Worm (Caenorhabditis elegans) whole organism, L1 larva: Measurements from ENCODE around the gene F10C2.7.

ENCODE experiments used
- C16A3.4 ChIP-seq: fragments of 150-350 bp; optimal IDR thresholded peaks from 2 replicates; lab custom pipeline; 2014; ENCODE audit warnings: missing biosample characterization, missing genetic modification characterization
- C34B4.2 ChIP-seq: sonication (generic microtip); optimal IDR thresholded peaks from 2 replicates; lab custom pipeline; 2017; ENCODE audit warnings: mild to moderate bottlenecking, missing genetic modification characterization, missing compliant biosample characterization
- Y116A8C.19 ChIP-seq: sonication (generic microtip); optimal IDR thresholded peaks from 2 replicates; lab custom pipeline; 2016; ENCODE audit warnings: missing compliant biosample characterization, missing genetic modification characterization, borderline replicate concordance
- alr-1 ChIP-seq: fragments of 200-800 bp; sonication (Bioruptor generic); optimal IDR thresholded peaks from 2 replicates; lab custom pipeline; 2018; ENCODE audit warnings: borderline replicate concordance, mild to moderate bottlenecking, missing genetic modification characterization, missing compliant biosample characterization
- blmp-1 ChIP-seq: fragments of 150-350 bp; optimal IDR thresholded peaks from 2 replicates; lab custom pipeline; 2014; ENCODE audit warnings: missing biosample characterization, missing genetic modification characterization
- dpl-1 ChIP-seq, 3 experiments: fragments of 150-350 bp in 2 of 3; sonication (generic microtip) in 1 of 3; optimal IDR thresholded peaks; 2 replicates each; lab custom pipeline; 2014 to 2017; ENCODE audit warnings: missing biosample characterization in 3 of 3, missing genetic modification characterization in 3 of 3, missing genetic modification reagents in 3 of 3
- dsc-1 ChIP-seq: sonication (generic microtip); optimal IDR thresholded peaks from 2 replicates; lab custom pipeline; 2016; ENCODE audit warnings: mild to moderate bottlenecking, missing genetic modification characterization, missing compliant biosample characterization
- efl-1 ChIP-seq, 4 experiments: fragments of 150-350 bp; optimal IDR thresholded peaks in 3 of 4; peaks in 1 of 4; 1 replicate in 1 of 4; 2 replicates in 3 of 4; lab custom pipeline; 2014; ENCODE audit warnings: missing biosample characterization in 2 of 4, missing genetic modification characterization in 2 of 4, missing genetic modification reagents in 2 of 4
- egl-13 ChIP-seq: sonication (generic microtip); optimal IDR thresholded peaks from 2 replicates; lab custom pipeline; 2016; ENCODE audit warnings: missing genotype, missing genetic modification reagents, missing genetic modification characterization, missing compliant biosample characterization
- egl-27 ChIP-seq, 2 experiments: fragments of 150-350 bp in 1 of 2; sonication (generic microtip); optimal IDR thresholded peaks; 3 replicates each; lab custom pipeline; 2017 to 2018; ENCODE audit warnings: missing biosample characterization in 2 of 2, missing genetic modification characterization in 2 of 2, missing genetic modification reagents in 2 of 2
- elt-2 ChIP-seq: sonication (generic microtip); optimal IDR thresholded peaks from 2 replicates; lab custom pipeline; 2016; ENCODE audit warnings: missing genetic modification characterization, mild to moderate bottlenecking, inconsistent platforms, missing compliant biosample characterization, missing genetic modification reagents
- fkh-8 ChIP-seq: sonication (generic microtip); optimal IDR thresholded peaks from 2 replicates; lab custom pipeline; 2016; ENCODE audit warnings: mild to moderate bottlenecking, missing genetic modification characterization, missing compliant biosample characterization
- fos-1 ChIP-seq: fragments of 150-350 bp; optimal IDR thresholded peaks from 2 replicates; lab custom pipeline; 2014; ENCODE audit warnings: missing biosample characterization, missing genetic modification characterization
- grh-1 ChIP-seq: fragments of 200-800 bp; sonication (Bioruptor generic); IDR thresholded peaks from 2 replicates; pipeline ENCODE4 v1.3.6; 2022; ENCODE audit warnings: missing genetic modification reagents, missing genetic modification characterization, missing compliant biosample characterization
- hlh-17 ChIP-seq: fragments of 200-800 bp; sonication (Bioruptor generic); optimal IDR thresholded peaks from 2 replicates; lab custom pipeline; 2018; ENCODE audit warnings: missing genetic modification characterization, mild to moderate bottlenecking, missing compliant biosample characterization, moderate library complexity, borderline replicate concordance
- hpl-2 ChIP-seq: fragments of 150-350 bp; optimal IDR thresholded peaks from 2 replicates; lab custom pipeline; 2014; ENCODE audit warnings: missing biosample characterization, missing genetic modification reagents, missing genetic modification characterization
- irx-1 ChIP-seq: sonication (generic microtip); optimal IDR thresholded peaks from 2 replicates; lab custom pipeline; 2016; ENCODE audit warnings: missing genetic modification characterization, missing compliant biosample characterization
- jun-1 ChIP-seq: fragments of 150-350 bp; optimal IDR thresholded peaks from 2 replicates; lab custom pipeline; 2014; ENCODE audit warnings: missing biosample characterization, missing genetic modification reagents, missing genetic modification characterization
- lin-13 ChIP-seq: fragments of 150-350 bp; optimal IDR thresholded peaks from 2 replicates; lab custom pipeline; 2014; ENCODE audit warnings: missing biosample characterization, missing genetic modification reagents, missing genetic modification characterization
- lin-14 ChIP-seq: fragments of 200-800 bp; sonication (Bioruptor generic); optimal IDR thresholded peaks from 2 replicates; lab custom pipeline; 2018; ENCODE audit warnings: mild to moderate bottlenecking, missing genetic modification characterization, moderate library complexity, missing compliant biosample characterization
- lin-39 ChIP-seq: fragments of 150-350 bp; optimal IDR thresholded peaks from 2 replicates; lab custom pipeline; 2014; ENCODE audit warnings: missing biosample characterization, missing genetic modification reagents, missing genetic modification characterization
- lir-3 ChIP-seq: sonication (generic microtip); optimal IDR thresholded peaks from 2 replicates; lab custom pipeline; 2016; ENCODE audit warnings: mild to moderate bottlenecking, missing genetic modification characterization, moderate library complexity, missing compliant biosample characterization; ENCODE audit not compliant: poor library complexity
- lsy-2 ChIP-seq, 2 experiments: fragments of 150-350 bp; optimal IDR thresholded peaks; 2 replicates each; lab custom pipeline; 2014; ENCODE audit warnings: missing biosample characterization in 2 of 2, missing genetic modification characterization in 2 of 2
- mab-9 ChIP-seq: fragments of 200-800 bp; sonication (Bioruptor generic); IDR thresholded peaks from 2 replicates; pipeline ENCODE4 v1.3.6; 2022; ENCODE audit warnings: missing genetic modification reagents, missing genetic modification characterization, missing compliant biosample characterization
- mdl-1 ChIP-seq, 2 experiments: fragments of 150-350 bp; optimal IDR thresholded peaks; 2 replicates each; lab custom pipeline; 2014 to 2017; ENCODE audit warnings: missing biosample characterization in 2 of 2, missing genetic modification characterization in 2 of 2, inconsistent platforms in 1 of 2
- mep-1 ChIP-seq: fragments of 150-350 bp; optimal IDR thresholded peaks from 2 replicates; lab custom pipeline; 2014; ENCODE audit warnings: missing biosample characterization, missing genetic modification characterization
- nhr-11 ChIP-seq: fragments of 150-350 bp; optimal IDR thresholded peaks from 2 replicates; lab custom pipeline; 2014; ENCODE audit warnings: missing biosample characterization, missing genetic modification characterization
- nhr-12 ChIP-seq: sonication (generic microtip); optimal IDR thresholded peaks from 2 replicates; lab custom pipeline; 2017; ENCODE audit warnings: missing biosample characterization, missing genetic modification characterization
- nhr-20 ChIP-seq: sonication (generic microtip); optimal IDR thresholded peaks from 2 replicates; lab custom pipeline; 2016; ENCODE audit warnings: mild to moderate bottlenecking, missing genetic modification characterization, missing compliant biosample characterization
- nhr-28 ChIP-seq: fragments of 150-350 bp; optimal IDR thresholded peaks from 2 replicates; lab custom pipeline; 2014; ENCODE audit warnings: missing biosample characterization, missing genetic modification characterization
- nhr-47 ChIP-seq: sonication (generic microtip); optimal IDR thresholded peaks from 2 replicates; lab custom pipeline; 2016; ENCODE audit warnings: mild to moderate bottlenecking, missing genetic modification characterization, moderate library complexity, missing compliant biosample characterization
- nhr-71 ChIP-seq: sonication (generic microtip); optimal IDR thresholded peaks from 2 replicates; lab custom pipeline; 2016; ENCODE audit warnings: mild to moderate bottlenecking, missing genetic modification characterization, moderate library complexity, missing compliant biosample characterization
- nhr-76 ChIP-seq: sonication (generic microtip); optimal IDR thresholded peaks from 2 replicates; lab custom pipeline; 2017; ENCODE audit warnings: missing biosample characterization, missing genetic modification characterization
- nhr-90 ChIP-seq: sonication (generic microtip); optimal IDR thresholded peaks from 2 replicates; lab custom pipeline; 2016; ENCODE audit warnings: mild to moderate bottlenecking, missing genetic modification characterization, missing compliant biosample characterization; ENCODE audit not compliant: poor library complexity
- pqm-1 ChIP-seq: sonication (generic microtip); optimal IDR thresholded peaks from 3 replicates; lab custom pipeline; 2017; ENCODE audit warnings: missing biosample characterization, missing genetic modification characterization
- rnt-1 ChIP-seq: sonication (generic microtip); optimal IDR thresholded peaks from 2 replicates; lab custom pipeline; 2016; ENCODE audit warnings: mild to moderate bottlenecking, missing genetic modification characterization, moderate library complexity, missing compliant biosample characterization
- skn-1 ChIP-seq: fragments of 150-350 bp; optimal IDR thresholded peaks from 2 replicates; lab custom pipeline; 2014; ENCODE audit warnings: missing biosample characterization, missing genetic modification characterization
- snpc-4 ChIP-seq: fragments of 150-350 bp; optimal IDR thresholded peaks from 2 replicates; lab custom pipeline; 2014; ENCODE audit warnings: missing biosample characterization, missing genetic modification characterization
- snu-23 ChIP-seq: sonication (generic microtip); optimal IDR thresholded peaks from 2 replicates; lab custom pipeline; 2016; ENCODE audit warnings: missing genetic modification characterization, missing compliant biosample characterization
- sptf-1 ChIP-seq: fragments of 150-350 bp; optimal IDR thresholded peaks from 2 replicates; lab custom pipeline; 2014; ENCODE audit warnings: missing biosample characterization, missing genetic modification characterization
- sup-37 ChIP-seq: fragments of 200-800 bp; sonication (Bioruptor generic); optimal IDR thresholded peaks from 2 replicates; lab custom pipeline; 2018; ENCODE audit warnings: mild to moderate bottlenecking, missing genetic modification characterization, missing compliant biosample characterization
- unc-130 ChIP-seq: fragments of 150-350 bp; optimal IDR thresholded peaks from 2 replicates; lab custom pipeline; 2017; ENCODE audit warnings: missing biosample characterization, missing genetic modification characterization, inconsistent platforms
- unc-62 ChIP-seq: fragments of 150-350 bp; optimal IDR thresholded peaks from 2 replicates; lab custom pipeline; 2014; ENCODE audit warnings: missing biosample characterization, missing genetic modification reagents, missing genetic modification characterization
- unc-86 ChIP-seq: sonication (generic microtip); optimal IDR thresholded peaks from 2 replicates; lab custom pipeline; 2016; ENCODE audit warnings: missing genetic modification characterization, missing compliant biosample characterization
- vab-15 ChIP-seq: sonication (generic microtip); optimal IDR thresholded peaks from 2 replicates; lab custom pipeline; 2017; ENCODE audit warnings: missing genotype, mild to moderate bottlenecking, missing genetic modification characterization, missing compliant biosample characterization
- xbp-1 ChIP-seq: sonication (generic microtip); optimal IDR thresholded peaks from 2 replicates; lab custom pipeline; 2016; ENCODE audit warnings: missing genetic modification characterization, missing compliant biosample characterization
- zag-1 ChIP-seq: fragments of 150-350 bp; optimal IDR thresholded peaks from 2 replicates; lab custom pipeline; 2014; ENCODE audit warnings: missing biosample characterization, missing genetic modification characterization
- ztf-11 ChIP-seq, 2 experiments: sonication (generic microtip); optimal IDR thresholded peaks; 2 replicates each; lab custom pipeline; 2016 to 2017; ENCODE audit warnings: missing genetic modification characterization in 2 of 2, missing biosample characterization in 1 of 2, missing compliant biosample characterization in 1 of 2
- ztf-4 ChIP-seq: fragments of 150-350 bp; optimal IDR thresholded peaks from 2 replicates; lab custom pipeline; 2014; ENCODE audit warnings: missing biosample characterization, missing genetic modification characterization

F10C2.7 gene

DNA sequence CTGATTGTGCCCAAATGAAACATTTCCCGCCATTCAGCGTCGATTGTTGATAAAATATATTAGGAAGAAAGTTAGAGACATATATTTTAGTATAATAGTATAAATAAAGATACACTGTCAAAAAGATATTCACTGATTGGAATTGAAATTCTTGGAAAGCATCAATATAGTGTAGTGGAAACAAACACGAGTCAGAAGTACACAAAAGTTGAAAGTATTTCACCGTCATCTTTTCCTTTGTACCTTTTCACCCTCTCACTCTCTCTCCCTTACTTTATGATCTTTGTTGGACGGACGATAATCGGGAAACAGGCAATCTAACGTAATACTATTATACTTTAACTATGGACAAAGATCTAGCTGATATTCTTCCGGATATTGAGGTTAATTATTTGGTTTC lies 40.3 kb downstream of the F10C2.7 start, which contains the start of gene nhr-208:
TSS of gene nhr-208 (plus strand) at position 288 of the 400 bp plus-strand sequence.
- TF ChIP-seq jun-1 (tag; lab: Kevin White, UChicago) = no peak
- TF ChIP-seq elt-2 (tag; lab: Kevin White, UChicago) = no peak
- no peak for TF ChIP-seq hlh-17
- no peak for TF ChIP-seq alr-1 (tag; lab: Kevin White, UChicago)
- no peak for TF ChIP-seq nhr-47
- no peak for TF ChIP-seq sup-37 (GFP tag; lab: Kevin White, UChicago)
- TF ChIP-seq lin-13 (GFP tag; lab: Kevin White, UChicago) = no peak
- TF ChIP-seq mep-1 = no peak
- TF ChIP-seq nhr-20 (tag; lab: Kevin White, UChicago) = peak; percentile 50
- peak; percentile 2 for TF ChIP-seq snu-23 (GFP tag; lab: Kevin White, UChicago)
- TF ChIP-seq blmp-1 (tag; lab: Kevin White, UChicago) = peak; percentile 16

- no peak for TF ChIP-seq nhr-76
- no peak for TF ChIP-seq hpl-2 (GFP tag; lab: Kevin White, UChicago)
- TF ChIP-seq lir-3 (tag; lab: Kevin White, UChicago) = no peak
- TF ChIP-seq xbp-1 (tag; lab: Kevin White, UChicago) = no peak
- TF ChIP-seq C34B4.2 (tag; lab: Kevin White, UChicago) = no peak
- no peak for TF ChIP-seq sup-37 (GFP tag; lab: Kevin White, UChicago)
- no peak for TF ChIP-seq elt-2 (tag; lab: Kevin White, UChicago)
- no peak for TF ChIP-seq nhr-47
- no peak for TF ChIP-seq vab-15
- TF ChIP-seq zag-1 (tag; lab: Kevin White, UChicago) = no peak
- no peak for TF ChIP-seq rnt-1
- TF ChIP-seq nhr-90 = no peak
- no peak for TF ChIP-seq nhr-12 (tag; lab: Kevin White, UChicago)
- TF ChIP-seq unc-86 (tag; lab: Kevin White, UChicago) = no peak
- no peak for TF ChIP-seq egl-13
- no peak for TF ChIP-seq snpc-4
- peak; percentile 48 for TF ChIP-seq lin-14
- no peak for TF ChIP-seq fkh-8 (tag; lab: Kevin White, UChicago)
- TF ChIP-seq dpl-1 (GFP tag; optimal IDR thresholded peaks at IDR 0.05; lab: Kevin White, UChicago) = no peak
- no peak for TF ChIP-seq lin-39 (tag; lab: Kevin White, UChicago)
- TF ChIP-seq alr-1 (tag; lab: Kevin White, UChicago) = no peak
- TF ChIP-seq nhr-28 (tag; lab: Kevin White, UChicago) = no peak
- no peak for TF ChIP-seq sptf-1
- no peak for TF ChIP-seq nhr-11 (tag; lab: Kevin White, UChicago)
- TF ChIP-seq irx-1 = no peak
- no peak for TF ChIP-seq hlh-17
- peak; percentile 34 for TF ChIP-seq skn-1 (tag; lab: Kevin White, UChicago)
- no peak for TF ChIP-seq lin-13 (GFP tag; lab: Kevin White, UChicago)
- TF ChIP-seq dsc-1 (tag; lab: Kevin White, UChicago) = no peak
- no peak for TF ChIP-seq efl-1 (optimal IDR thresholded peaks at IDR 0.05; lab: Kevin White, UChicago)
- no peak for TF ChIP-seq efl-1 (GFP tag; optimal IDR thresholded peaks at IDR 0.05 in 1 of 2; lab: Kevin White, UChicago)
- peak in 1 of 2 experiments; percentile 35 for TF ChIP-seq mdl-1 (tag; optimal IDR thresholded peaks at IDR 0.05; lab: Kevin White, UChicago)
- TF ChIP-seq nhr-71 (tag; lab: Kevin White, UChicago) = no peak
- no peak for TF ChIP-seq Y116A8C.19 (tag; lab: Kevin White, UChicago)
- no peak for TF ChIP-seq fos-1
- TF ChIP-seq pqm-1 = no peak
- TF ChIP-seq grh-1 (GFP tag; lab: Robert Waterston, UW) = no peak
- no peak for TF ChIP-seq unc-130 (tag; lab: Kevin White, UChicago)
- peak in 1 of 2 experiments; percentile 5 for TF ChIP-seq lsy-2 (tag; optimal IDR thresholded peaks at IDR 0.05; lab: Kevin White, UChicago)
- no peak for TF ChIP-seq ztf-11 (tag; optimal IDR thresholded peaks at IDR 0.05; lab: Kevin White, UChicago)
- no peak for TF ChIP-seq mab-9
- no peak for TF ChIP-seq unc-62 (GFP tag; lab: Kevin White, UChicago)
- no peak for TF ChIP-seq ztf-4 (tag; lab: Kevin White, UChicago)
- TF ChIP-seq egl-27 (tag; optimal IDR thresholded peaks at IDR 0.05; lab: Kevin White, UChicago) = no peak
- TF ChIP-seq nhr-20 (tag; lab: Kevin White, UChicago) = peak; percentile 23
- peak; percentile 17 for TF ChIP-seq C16A3.4
- TF ChIP-seq snu-23 (GFP tag; lab: Kevin White, UChicago) = peak; percentile 6
- peak; percentile 49 for TF ChIP-seq jun-1 (tag; lab: Kevin White, UChicago)
These were observed 42.2 kb downstream of the F10C2.7 start, which contains the start of gene nhr-207 for ce11 chrV:12095865-12096264. Gene nhr-207, plus strand, starts transcription at chrV:12096146.
